Worm (Caenorhabditis elegans) whole organism, L1 larva: ENCODE results near the gene W03H9.2.

ENCODE experiments used
- aha-1 ChIP-seq: fragments of 150-350 bp; optimal IDR thresholded peaks from 2 replicates; lab custom pipeline; 2014; ENCODE audit warnings: missing biosample characterization, missing genetic modification characterization
- egl-27 ChIP-seq, 2 experiments: fragments of 150-350 bp in 1 of 2; sonication (generic microtip); optimal IDR thresholded peaks; 3 replicates each; lab custom pipeline; 2017 to 2018; ENCODE audit warnings: missing biosample characterization in 2 of 2, missing genetic modification characterization in 2 of 2, missing genetic modification reagents in 2 of 2
- elt-2 ChIP-seq: sonication (generic microtip); optimal IDR thresholded peaks from 2 replicates; lab custom pipeline; 2016; ENCODE audit warnings: missing genetic modification characterization, mild to moderate bottlenecking, inconsistent platforms, missing compliant biosample characterization, missing genetic modification reagents
- elt-3 ChIP-seq, 6 experiments: fragments of 150-350 bp in 1 of 6; sonication (generic microtip); optimal IDR thresholded peaks; 2 replicates each; lab custom pipeline; 2017 to 2018; ENCODE audit warnings: missing biosample characterization in 6 of 6, missing genetic modification characterization in 6 of 6, inconsistent platforms in 1 of 6
- fos-1 ChIP-seq: fragments of 150-350 bp; optimal IDR thresholded peaks from 2 replicates; lab custom pipeline; 2014; ENCODE audit warnings: missing biosample characterization, missing genetic modification characterization
- mep-1 ChIP-seq: fragments of 150-350 bp; optimal IDR thresholded peaks from 2 replicates; lab custom pipeline; 2014; ENCODE audit warnings: missing biosample characterization, missing genetic modification characterization
- nhr-77 ChIP-seq: fragments of 150-350 bp; optimal IDR thresholded peaks from 2 replicates; lab custom pipeline; 2014; ENCODE audit warnings: missing biosample characterization, missing genetic modification characterization
- tbx-2 ChIP-seq: sonication (generic microtip); optimal IDR thresholded peaks from 2 replicates; lab custom pipeline; 2016; ENCODE audit warnings: missing genetic modification characterization, missing compliant biosample characterization

- TF ChIP-seq mep-1 (tag; lab: Kevin White, UChicago) (no peak), fos-1 (tag; lab: Kevin White, UChicago) (no peak), egl-27 (tag; optimal IDR thresholded peaks at IDR 0.05; lab: Kevin White, UChicago) (no peak), aha-1 (tag; lab: Kevin White, UChicago) (no peak), nhr-77 (tag; lab: Kevin White, UChicago) (no peak), elt-3 (tag; optimal IDR thresholded peaks at IDR 0.05; lab: Kevin White, UChicago) (no peak), tbx-2 (no peak), elt-2 (tag; lab: Kevin White, UChicago) (no peak)
Measured at ce11 chrII:14136302-14136701, 7.4 kb downstream of the W03H9.2 start.
